Worm (Caenorhabditis elegans): ENCODE measurements around the gene faah-1.

The faah-1 gene

DNA sequence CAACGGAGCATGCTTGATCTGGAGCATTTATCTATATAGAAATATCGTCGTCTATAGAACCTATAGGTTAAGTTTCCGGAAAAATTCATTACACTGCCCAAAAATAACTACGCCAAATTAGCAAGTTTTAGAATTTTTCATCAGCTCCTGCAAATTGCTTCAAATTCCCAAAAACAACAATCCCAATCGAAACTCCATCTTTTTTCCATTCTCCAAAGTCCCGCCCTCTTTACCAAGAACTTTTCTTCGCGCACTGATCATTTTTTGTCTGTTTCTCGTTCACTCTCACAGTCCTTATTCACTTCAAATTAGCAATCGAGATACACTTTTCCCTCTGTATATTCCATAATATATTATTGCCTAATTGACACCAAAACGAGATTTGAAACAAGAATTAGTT, 47.1 kb downstream of the faah-1 start, which contains the start of gene svh-1:
Gene svh-1, plus strand, starts transcription at position 301 of the 400 bp plus-strand sequence.
- TF ChIP-seq pbrm-1 (GFP tag; IDR thresholded peaks at IDR 0.05): no peak
- TF ChIP-seq K11D2.4 (GFP tag; IDR thresholded peaks at IDR 0.05): no peak
- TF ChIP-seq lin-54 (GFP tag; optimal IDR thresholded peaks at IDR 0.05): no peak
- TF ChIP-seq pha-4 (tag; optimal IDR thresholded peaks at IDR 0.05): no peak
- no peak for TF ChIP-seq efl-1 (GFP tag; optimal IDR thresholded peaks at IDR 0.05)
- TF ChIP-seq F22D6.2 (tag; optimal IDR thresholded peaks at IDR 0.05): no peak
- TF ChIP-seq F10E7.11 (tag; optimal IDR thresholded peaks at IDR 0.05): no peak

DNA sequence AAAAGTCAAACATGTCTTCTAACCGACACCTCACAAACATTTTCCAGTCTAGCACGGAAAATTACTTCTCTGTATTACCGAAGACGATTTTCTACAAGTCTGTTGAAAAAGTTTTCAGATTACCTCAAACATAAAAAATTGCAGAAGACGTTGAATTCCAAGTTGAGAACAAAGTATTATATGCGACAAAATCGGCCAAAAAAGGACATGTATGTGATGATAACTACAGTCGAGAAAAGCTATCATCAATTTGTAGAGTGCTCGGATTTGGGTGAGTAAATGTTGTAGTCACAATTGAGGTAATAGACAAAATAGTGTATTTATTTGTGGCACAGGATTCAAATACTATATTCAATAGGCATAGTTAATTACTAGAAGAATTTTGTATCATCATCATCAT, 49.7 kb downstream of the faah-1 start:
- no peak for TF ChIP-seq B0035.1 (tag; optimal IDR thresholded peaks at IDR 0.05)
- TF ChIP-seq ceh-100 (GFP tag; IDR thresholded peaks at IDR 0.05): no peak
- no peak for TF ChIP-seq dpl-1 (GFP tag; optimal IDR thresholded peaks at IDR 0.05)
- no peak for TF ChIP-seq ceh-79 (tag; optimal IDR thresholded peaks at IDR 0.05)
- no peak for TF ChIP-seq lag-1 (GFP tag; IDR thresholded peaks at IDR 0.05)
- TF ChIP-seq cebp-1 (GFP tag; IDR thresholded peaks at IDR 0.05): no peak
- TF ChIP-seq cebp-1 (tag; optimal IDR thresholded peaks at IDR 0.05): no peak
- no peak for TF ChIP-seq F10E7.11 (tag; optimal IDR thresholded peaks at IDR 0.05)

DNA sequence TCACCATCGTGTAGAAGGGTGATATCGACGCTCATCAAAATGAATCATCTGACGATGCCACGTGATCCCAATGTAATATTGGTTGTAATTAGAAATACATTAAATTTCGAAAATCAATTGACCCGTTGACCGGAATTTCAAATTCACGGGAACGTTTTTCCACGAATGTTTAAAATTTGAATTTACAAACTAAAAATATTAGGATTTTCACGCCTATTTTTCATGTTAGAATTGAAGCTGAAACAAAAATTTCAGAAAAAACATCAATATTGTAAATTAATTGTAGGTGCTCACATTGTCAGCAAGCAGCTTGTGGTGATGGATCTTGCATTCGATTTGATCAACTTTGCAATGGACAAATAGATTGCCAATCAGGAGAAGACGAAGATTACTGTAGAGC, 51.1 kb downstream of the faah-1 start, which contains the start of gene C07G1.6:
Gene C07G1.6, minus strand, starts transcription at position 101 of the 400 bp plus-strand sequence.
- TF ChIP-seq tbx-9 (tag; optimal IDR thresholded peaks at IDR 0.05; ENCODE audit: borderline replicate concordance) (no peak), repo-1 (tag; optimal IDR thresholded peaks at IDR 0.05) (no peak), madf-8 (GFP tag; conservative IDR thresholded peaks at IDR 0.05) (no peak), bed-1 (GFP tag; IDR thresholded peaks at IDR 0.05) (no peak), F22D6.2 (tag; optimal IDR thresholded peaks at IDR 0.05) (no peak), hrde-1 (tag; optimal IDR thresholded peaks at IDR 0.05; ENCODE audit: borderline replicate concordance) (no peak), ztf-3 (GFP tag; optimal IDR thresholded peaks at IDR 0.05) (no peak), Y53F4B.3 (GFP tag; IDR thresholded peaks at IDR 0.05) (no peak), ztf-25 (GFP tag; IDR thresholded peaks at IDR 0.05) (no peak), ceh-100 (GFP tag; IDR thresholded peaks at IDR 0.05) (no peak), nhr-80 (tag; optimal IDR thresholded peaks at IDR 0.05) (no peak), F23B12.7 (tag; optimal IDR thresholded peaks at IDR 0.05; ENCODE audit: insufficient read depth) (no peak), madf-6 (GFP tag; IDR thresholded peaks at IDR 0.05) (no peak), K12H6.12 (tag; optimal IDR thresholded peaks at IDR 0.05) (no peak), T26A5.8 (tag; optimal IDR thresholded peaks at IDR 0.05) (no peak), ztf-28 (GFP tag; IDR thresholded peaks at IDR 0.05) (no peak), C06A6.2 (GFP tag; conservative IDR thresholded peaks at IDR 0.05) (no peak), mes-4 (tag; optimal IDR thresholded peaks at IDR 0.05) (no peak), dpl-1 (GFP tag; optimal IDR thresholded peaks at IDR 0.05) (no peak)

Measured in whole organism, young adult.